Worm (Caenorhabditis elegans): ENCODE results near the gene prdx-3.
"Not testable (repeated sequence)": the region's sequence is repeated elsewhere in the genome, so short reads cannot be mapped to it uniquely, and the experiment has no call there.

The prdx-3 gene

DNA sequence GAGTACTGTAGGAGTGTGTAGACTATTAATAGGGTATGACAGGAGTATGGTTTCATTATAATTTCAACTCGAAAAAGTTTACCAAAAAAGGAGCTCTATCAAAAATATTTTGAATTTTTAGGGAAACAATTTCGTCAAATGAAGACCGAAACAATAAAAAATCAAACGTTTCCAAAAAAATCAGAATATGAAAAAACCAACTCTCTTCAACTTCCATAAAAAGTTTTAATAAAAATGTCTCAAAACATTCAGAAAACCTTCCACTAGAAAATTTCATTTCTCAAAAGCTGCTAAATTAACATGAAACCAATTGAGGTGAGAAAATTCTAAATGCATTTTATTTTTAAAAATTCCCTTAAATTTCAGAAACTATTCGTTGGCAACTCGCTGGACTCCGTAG is 36.7 kb upstream of the prdx-3 start, which contains the start of gene ckb-3:
Gene ckb-3 (plus strand): TSS at position 301 of the 400 bp plus-strand sequence.
- TF ChIP-seq dmd-4 (tag; optimal IDR thresholded peaks at IDR 0.05) (no peak), nhr-129 (tag; optimal IDR thresholded peaks at IDR 0.05) (no peak), mbf-1 (tag; optimal IDR thresholded peaks at IDR 0.05) (no peak), sma-9 (GFP tag; optimal IDR thresholded peaks at IDR 0.05) (no peak), sma-9 (tag; optimal IDR thresholded peaks at IDR 0.05) (no peak), ZK546.5 (tag; optimal IDR thresholded peaks at IDR 0.05) (no peak), ztf-1 (GFP tag; conservative IDR thresholded peaks at IDR 0.05) (no peak), Y55F3AM.14 (GFP tag; optimal IDR thresholded peaks at IDR 0.05) (no peak), nhr-77 (tag; optimal IDR thresholded peaks at IDR 0.05) (no peak)

DNA sequence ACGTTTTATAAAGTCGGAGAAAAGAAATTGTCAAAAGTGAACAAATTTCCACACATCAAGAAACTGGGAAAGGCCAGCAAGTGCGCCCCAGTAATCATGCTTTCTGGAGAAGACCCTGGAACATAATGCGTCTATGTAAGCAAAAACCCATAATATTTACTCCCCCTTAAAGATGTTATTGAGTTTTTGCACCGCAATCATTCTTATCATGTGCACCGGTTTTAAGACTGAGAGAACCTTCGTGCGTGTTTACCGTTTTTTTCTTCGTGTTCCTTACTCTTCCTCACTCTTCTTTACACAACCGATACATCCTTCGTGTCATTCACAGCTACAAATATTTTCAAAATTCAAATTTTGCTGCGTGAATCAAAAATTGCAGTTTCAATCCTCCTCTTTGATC is 34.4 kb upstream of the prdx-3 start:
- no peak for TF ChIP-seq nhr-129 (tag; optimal IDR thresholded peaks at IDR 0.05)

DNA sequence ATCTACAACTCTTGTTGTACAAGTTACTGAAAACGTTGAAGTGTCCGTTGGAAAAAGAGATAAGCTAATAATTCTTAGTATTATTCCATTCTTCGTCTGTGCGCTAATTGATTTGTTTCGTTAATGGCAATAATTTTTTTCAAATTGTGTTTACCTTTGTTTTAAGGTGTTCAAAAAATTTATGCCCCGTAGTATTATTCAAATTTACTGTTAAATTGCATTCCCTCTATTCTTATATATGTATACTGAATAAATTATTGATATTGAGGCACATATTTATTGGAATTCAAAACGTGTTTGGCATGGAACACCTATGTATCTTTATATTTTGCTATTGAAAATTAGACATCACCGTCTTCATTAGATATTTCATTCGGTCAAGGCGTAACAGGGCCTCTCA is 32.4 kb upstream of the prdx-3 start, which contains the start of gene pals-26:
Gene pals-26 (plus strand): TSS at position 301 of the 400 bp plus-strand sequence.
- TF ChIP-seq ZK546.5 (tag; optimal IDR thresholded peaks at IDR 0.05) (no peak), elt-1 (tag; optimal IDR thresholded peaks at IDR 0.05) (no peak), unc-62 (GFP tag; optimal IDR thresholded peaks at IDR 0.05) (no peak), nhr-237 (tag; optimal IDR thresholded peaks at IDR 0.05) (no peak), R02D3.7 (tag; optimal IDR thresholded peaks at IDR 0.05) (no peak), ztf-1 (GFP tag; conservative IDR thresholded peaks at IDR 0.05) (no peak), mab-5 (tag; optimal IDR thresholded peaks at IDR 0.05) (no peak), zag-1 (tag; optimal IDR thresholded peaks at IDR 0.05) (no peak), fos-1 (tag; optimal IDR thresholded peaks at IDR 0.05) (no peak), nhr-23 (tag; optimal IDR thresholded peaks at IDR 0.05) (no peak), ceh-16 (tag; optimal IDR thresholded peaks at IDR 0.05) (no peak), C34F6.9 (tag; optimal IDR thresholded peaks at IDR 0.05) (no peak), blmp-1 (tag; optimal IDR thresholded peaks at IDR 0.05; ENCODE audit: insufficient read depth) (no peak), unc-55 (GFP tag; optimal IDR thresholded peaks at IDR 0.05) (no peak), lin-11 (tag; optimal IDR thresholded peaks at IDR 0.05) (no peak)

DNA sequence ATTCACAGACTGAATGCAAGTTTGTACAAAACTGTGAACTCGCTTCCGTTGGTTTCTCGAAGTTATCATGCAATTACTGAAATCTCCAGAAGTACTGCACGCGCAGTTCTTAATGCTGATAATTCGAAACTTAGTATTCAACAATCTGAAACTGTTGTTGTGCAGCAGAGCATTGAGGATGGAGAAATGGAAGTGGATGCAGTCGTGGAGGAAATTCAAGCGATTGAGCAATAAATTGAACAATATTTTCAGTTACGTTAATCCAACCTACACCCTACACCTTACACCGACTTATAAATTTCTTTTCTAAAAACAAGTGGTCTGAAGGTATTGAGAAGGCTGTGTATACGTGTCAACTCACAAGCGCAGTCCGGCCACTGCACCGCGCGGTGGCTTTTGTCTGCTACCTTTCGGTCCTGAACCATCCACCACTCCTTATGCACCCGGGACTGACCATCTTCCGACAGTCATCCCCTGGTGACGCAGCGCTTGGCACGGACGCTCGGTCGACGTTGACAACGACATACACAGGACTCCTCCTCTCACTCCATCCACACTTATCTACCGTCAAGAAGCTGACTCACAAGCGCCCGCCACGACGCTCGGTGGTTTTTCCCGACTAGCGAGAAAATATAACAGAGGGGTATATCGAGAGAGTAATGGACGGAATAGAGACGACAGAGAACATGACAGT is 28.5 kb upstream of the prdx-3 start:
- TF ChIP-seq nhr-129 (tag; optimal IDR thresholded peaks at IDR 0.05) (peak; percentile 46), crh-2 (tag; optimal IDR thresholded peaks at IDR 0.05) (peak; percentile 56), lsy-2 (tag; optimal IDR thresholded peaks at IDR 0.05) (peak in 1 of 2 experiments; percentile 62), nhr-21 (tag; optimal IDR thresholded peaks at IDR 0.05) (peak; percentile 63), unc-55 (GFP tag; optimal IDR thresholded peaks at IDR 0.05) (peak; percentile 34), nhr-6 (tag; optimal IDR thresholded peaks at IDR 0.05) (peak; percentile 25), lin-13 (GFP tag; optimal IDR thresholded peaks at IDR 0.05) (peak; percentile 65), sma-3 (GFP tag; optimal IDR thresholded peaks at IDR 0.05) (peak; percentile 58), fos-1 (tag; optimal IDR thresholded peaks at IDR 0.05) (peak; percentile 62), ceh-16 (tag; optimal IDR thresholded peaks at IDR 0.05) (peak; percentile 9), F13H6.1 (tag; optimal IDR thresholded peaks at IDR 0.05) (peak; percentile 53), C34F6.9 (tag; optimal IDR thresholded peaks at IDR 0.05) (peak; percentile 20), gmeb-1 (tag; optimal IDR thresholded peaks at IDR 0.05) (peak; percentile 35), nhr-25 (tag; optimal IDR thresholded peaks at IDR 0.05) (peak; percentile 47), Y55F3AM.14 (GFP tag; optimal IDR thresholded peaks at IDR 0.05) (peak; percentile 32), mbf-1 (tag; optimal IDR thresholded peaks at IDR 0.05) (peak; percentile 26), sem-4 (tag; optimal IDR thresholded peaks at IDR 0.05) (peak; percentile 8), sma-9 (GFP tag; optimal IDR thresholded peaks at IDR 0.05) (peak; percentile 33)
- TF ChIP-seq sma-9 (tag; optimal IDR thresholded peaks at IDR 0.05): not testable (repeated sequence)

DNA sequence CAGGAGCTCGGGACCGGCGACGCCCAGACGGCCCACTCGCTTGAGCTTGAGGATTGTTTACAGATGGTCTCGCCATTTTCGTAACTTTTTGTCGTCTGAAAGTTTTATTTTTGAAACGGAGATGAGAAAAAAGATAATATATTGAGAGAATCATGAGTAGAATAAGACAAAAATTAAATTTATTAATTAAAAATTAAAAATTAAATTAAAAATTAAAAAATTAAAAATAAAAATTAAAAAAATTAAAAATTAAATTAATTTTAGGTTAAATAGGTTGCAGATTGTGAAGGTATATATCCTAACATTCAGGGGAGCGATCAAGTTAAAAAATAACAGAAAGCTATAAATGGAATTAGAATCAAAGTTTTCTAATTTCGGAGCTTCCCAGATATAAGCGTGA is 27.5 kb upstream of the prdx-3 start, which contains the start of gene B0284.3:
Gene B0284.3 (minus strand): TSS at position 101 of the 400 bp plus-strand sequence.
- TF ChIP-seq nhr-129 (tag; optimal IDR thresholded peaks at IDR 0.05): no peak
- TF ChIP-seq zag-1 (tag; optimal IDR thresholded peaks at IDR 0.05): no peak
- TF ChIP-seq ztf-1 (GFP tag; conservative IDR thresholded peaks at IDR 0.05): no peak
- no peak for TF ChIP-seq dmd-4 (tag; optimal IDR thresholded peaks at IDR 0.05)
- no peak for TF ChIP-seq nhr-10 (tag; optimal IDR thresholded peaks at IDR 0.05)
- no peak for TF ChIP-seq sem-4 (tag; optimal IDR thresholded peaks at IDR 0.05)
- TF ChIP-seq nhr-25 (tag; optimal IDR thresholded peaks at IDR 0.05): no peak
- no peak for TF ChIP-seq unc-62 (GFP tag; optimal IDR thresholded peaks at IDR 0.05)
- TF ChIP-seq nhr-11 (tag; optimal IDR thresholded peaks at IDR 0.05): no peak

All from whole organism, L2 larva.